Worm (Caenorhabditis elegans) whole organism, L2 larva: ENCODE results near the gene str-61.

Experiments
- C34F6.9 ChIP-seq: fragments of 150-350 bp; optimal IDR thresholded peaks from 2 replicates; lab custom pipeline; 2014; ENCODE audit warnings: missing biosample characterization, missing genetic modification characterization
- F13H6.1 ChIP-seq: sonication (generic microtip); optimal IDR thresholded peaks from 2 replicates; lab custom pipeline; 2016; ENCODE audit warnings: missing genetic modification characterization, missing compliant biosample characterization
- R02D3.7 ChIP-seq: fragments of 150-350 bp; optimal IDR thresholded peaks from 2 replicates; lab custom pipeline; 2014; ENCODE audit warnings: missing biosample characterization, missing genetic modification characterization
- Y55F3AM.14 ChIP-seq: fragments of 200-800 bp; sonication (Bioruptor generic); optimal IDR thresholded peaks from 2 replicates; lab custom pipeline; 2018; ENCODE audit warnings: mild to moderate bottlenecking, missing genetic modification characterization, missing compliant biosample characterization
- ZK546.5 ChIP-seq: sonication (generic microtip); optimal IDR thresholded peaks from 2 replicates; lab custom pipeline; 2017; ENCODE audit warnings: missing biosample characterization, missing genetic modification characterization
- alr-1 ChIP-seq: fragments of 150-350 bp; optimal IDR thresholded peaks from 2 replicates; lab custom pipeline; 2014; ENCODE audit warnings: missing biosample characterization, missing genetic modification characterization
- blmp-1 ChIP-seq: sonication (generic microtip); optimal IDR thresholded peaks from 2 replicates; lab custom pipeline; 2017; ENCODE audit warnings: missing genetic modification characterization, mild to moderate bottlenecking, missing compliant biosample characterization, antibody characterized with exemption, moderate library complexity; ENCODE audit not compliant: insufficient read depth
- ceh-16 ChIP-seq: fragments of 150-350 bp; optimal IDR thresholded peaks from 2 replicates; lab custom pipeline; 2014; ENCODE audit warnings: missing biosample characterization, missing genetic modification characterization
- crh-2 ChIP-seq: sonication (generic microtip); optimal IDR thresholded peaks from 2 replicates; lab custom pipeline; 2017; ENCODE audit warnings: missing biosample characterization, missing genetic modification characterization
- dmd-4 ChIP-seq: sonication (generic microtip); optimal IDR thresholded peaks from 2 replicates; lab custom pipeline; 2017; ENCODE audit warnings: missing biosample characterization, missing genetic modification characterization
- egl-27 ChIP-seq: sonication (generic microtip); optimal IDR thresholded peaks from 3 replicates; lab custom pipeline; 2017; ENCODE audit warnings: missing biosample characterization, missing genetic modification reagents, missing genetic modification characterization
- elt-3 ChIP-seq: sonication (generic microtip); optimal IDR thresholded peaks from 2 replicates; lab custom pipeline; 2017; ENCODE audit warnings: missing biosample characterization, missing genetic modification characterization
- gmeb-1 ChIP-seq: fragments of 150-350 bp; optimal IDR thresholded peaks from 2 replicates; lab custom pipeline; 2014; ENCODE audit warnings: missing biosample characterization, missing genetic modification characterization
- lin-11 ChIP-seq: fragments of 150-350 bp; sonication (generic microtip); optimal IDR thresholded peaks from 2 replicates; lab custom pipeline; 2014; ENCODE audit warnings: missing biosample characterization, missing genetic modification characterization, inconsistent platforms, mixed read lengths
- lin-13 ChIP-seq: fragments of 150-350 bp; optimal IDR thresholded peaks from 2 replicates; lab custom pipeline; 2014; ENCODE audit warnings: missing biosample characterization, missing genetic modification reagents, missing genetic modification characterization
- lin-39 ChIP-seq: fragments of 150-350 bp; optimal IDR thresholded peaks from 2 replicates; lab custom pipeline; 2014; ENCODE audit warnings: missing biosample characterization, missing genetic modification reagents, missing genetic modification characterization
- lsy-2 ChIP-seq, 2 experiments: fragments of 150-350 bp in 1 of 2; sonication (generic microtip) in 1 of 2; optimal IDR thresholded peaks; 2 replicates each; lab custom pipeline; 2014 to 2017; ENCODE audit warnings: missing biosample characterization in 2 of 2, missing genetic modification characterization in 2 of 2
- mab-5 ChIP-seq: fragments of 150-350 bp; optimal IDR thresholded peaks from 2 replicates; lab custom pipeline; 2014; ENCODE audit warnings: missing biosample characterization, missing genetic modification characterization
- mbf-1 ChIP-seq: sonication (generic microtip); optimal IDR thresholded peaks from 2 replicates; lab custom pipeline; 2017; ENCODE audit warnings: missing biosample characterization, missing genetic modification characterization
- mdl-1 ChIP-seq, 2 experiments: fragments of 150-350 bp in 1 of 2; sonication (generic microtip) in 1 of 2; optimal IDR thresholded peaks; 2 replicates each; lab custom pipeline; 2017; ENCODE audit warnings: missing biosample characterization in 2 of 2, missing genetic modification characterization in 2 of 2
- nhr-10 ChIP-seq: sonication (generic microtip); optimal IDR thresholded peaks from 2 replicates; lab custom pipeline; 2017; ENCODE audit warnings: missing biosample characterization, missing genetic modification characterization
- nhr-129 ChIP-seq: fragments of 150-350 bp; optimal IDR thresholded peaks from 2 replicates; lab custom pipeline; 2014; ENCODE audit warnings: missing biosample characterization, missing genetic modification characterization
- nhr-21 ChIP-seq: fragments of 150-350 bp; optimal IDR thresholded peaks from 2 replicates; lab custom pipeline; 2014; ENCODE audit warnings: missing biosample characterization, missing genetic modification characterization
- nhr-23 ChIP-seq: fragments of 150-350 bp; optimal IDR thresholded peaks from 2 replicates; lab custom pipeline; 2014; ENCODE audit warnings: missing biosample characterization, missing genetic modification reagents, missing genetic modification characterization
- nhr-237 ChIP-seq: fragments of 150-350 bp; optimal IDR thresholded peaks from 2 replicates; lab custom pipeline; 2014; ENCODE audit warnings: missing biosample characterization, missing genetic modification characterization
- nhr-6 ChIP-seq: fragments of 150-350 bp; optimal IDR thresholded peaks from 2 replicates; lab custom pipeline; 2014; ENCODE audit warnings: missing biosample characterization, missing genetic modification characterization
- nhr-77 ChIP-seq: fragments of 150-350 bp; optimal IDR thresholded peaks from 2 replicates; lab custom pipeline; 2014; ENCODE audit warnings: missing biosample characterization, missing genetic modification characterization
- peb-1 ChIP-seq: fragments of 150-350 bp; optimal IDR thresholded peaks from 2 replicates; lab custom pipeline; 2014; ENCODE audit warnings: missing biosample characterization, missing genetic modification characterization
- sem-4 ChIP-seq: fragments of 150-350 bp; optimal IDR thresholded peaks from 2 replicates; lab custom pipeline; 2014; ENCODE audit warnings: missing biosample characterization, missing genetic modification reagents, missing genetic modification characterization
- skn-1 ChIP-seq: sonication (generic microtip); optimal IDR thresholded peaks from 2 replicates; lab custom pipeline; 2017; ENCODE audit warnings: missing biosample characterization, missing genetic modification characterization
- sma-3 ChIP-seq: sonication (generic microtip); optimal IDR thresholded peaks from 2 replicates; lab custom pipeline; 2016; ENCODE audit warnings: missing genetic modification reagents, missing genetic modification characterization, missing compliant biosample characterization
- sma-9 ChIP-seq, 2 experiments: fragments of 150-350 bp in 1 of 2; sonication (generic microtip) in 1 of 2; optimal IDR thresholded peaks; 2 replicates each; lab custom pipeline; 2014 to 2016; ENCODE audit warnings: missing genetic modification characterization in 2 of 2, mild to moderate bottlenecking in 1 of 2, missing biosample characterization in 1 of 2, missing compliant biosample characterization in 1 of 2, missing genetic modification reagents in 1 of 2, moderate library complexity in 1 of 2
- unc-39 ChIP-seq: fragments of 150-350 bp; optimal IDR thresholded peaks from 2 replicates; lab custom pipeline; 2014; ENCODE audit warnings: missing biosample characterization, missing genetic modification characterization
- unc-55 ChIP-seq: fragments of 150-350 bp; sonication (generic microtip); optimal IDR thresholded peaks from 3 replicates; lab custom pipeline; 2014; ENCODE audit warnings: missing biosample characterization, missing genetic modification reagents, missing genetic modification characterization
- ztf-1 ChIP-seq: fragments of 200-800 bp; sonication (Bioruptor generic); conservative IDR thresholded peaks from 2 replicates; pipeline ENCODE4 v1.3.6; 2022; ENCODE audit warnings: missing genetic modification characterization, missing compliant biosample characterization
- ztf-4 ChIP-seq: fragments of 150-350 bp; optimal IDR thresholded peaks from 2 replicates; lab custom pipeline; 2014; ENCODE audit warnings: missing biosample characterization, missing genetic modification characterization

Gene str-61

ce11 chrV:16685725-16686124 lies 14.6 kb upstream of the str-61 start, which contains the start of gene srw-43:
Gene srw-43 (plus strand): TSS chrV:16686025.
- TF ChIP-seq alr-1 (tag; lab: Kevin White, UChicago) (no peak), Y55F3AM.14 (GFP tag; lab: Kevin White, UChicago) (no peak), F13H6.1 (tag; lab: Kevin White, UChicago) (no peak), nhr-237 (tag; lab: Kevin White, UChicago) (no peak), R02D3.7 (no peak), elt-3 (tag; lab: Kevin White, UChicago) (no peak), lin-13 (no peak), C34F6.9 (tag; lab: Kevin White, UChicago) (no peak), unc-55 (no peak), nhr-23 (tag; lab: Kevin White, UChicago) (no peak), mbf-1 (tag; lab: Kevin White, UChicago) (no peak), nhr-77 (tag; lab: Kevin White, UChicago) (no peak)

- TF ChIP-seq nhr-6 = no peak
Observed at ce11 chrV:16683359-16683758, 12.3 kb upstream of the str-61 start.

- TF ChIP-seq dmd-4 (tag; lab: Kevin White, UChicago) (no peak), Y55F3AM.14 (GFP tag; lab: Kevin White, UChicago) (no peak), ceh-16 (tag; lab: Kevin White, UChicago) (no peak), nhr-129 (tag; lab: Kevin White, UChicago) (no peak), unc-39 (tag; lab: Kevin White, UChicago) (no peak), egl-27 (tag; lab: Kevin White, UChicago) (no peak), nhr-21 (tag; lab: Kevin White, UChicago) (no peak), ztf-1 (GFP tag; lab: Robert Waterston, UW) (no peak), lsy-2 (tag; optimal IDR thresholded peaks at IDR 0.05; lab: Kevin White, UChicago) (no peak), mdl-1 (tag; optimal IDR thresholded peaks at IDR 0.05; lab: Kevin White, UChicago) (no peak), ZK546.5 (tag; lab: Kevin White, UChicago) (no peak), C34F6.9 (tag; lab: Kevin White, UChicago) (no peak), lin-11 (tag; lab: Kevin White, UChicago) (no peak), skn-1 (tag; lab: Kevin White, UChicago) (no peak)
Observed at ce11 chrV:16682886-16683285, 11.8 kb upstream of the str-61 start, which contains the start of gene srw-36. Gene srw-36 (plus strand): TSS chrV:16683186.

ce11 chrV:16679981-16680380 lies 8.9 kb upstream of the str-61 start, which contains the start of gene srw-44:
Gene srw-44 (plus strand): TSS chrV:16680281.
- TF ChIP-seq sma-9 (GFP tag; optimal IDR thresholded peaks at IDR 0.05; lab: Kevin White, UChicago) (no peak), sma-9 (tag; optimal IDR thresholded peaks at IDR 0.05; lab: Kevin White, UChicago) (no peak), egl-27 (tag; lab: Kevin White, UChicago) (no peak), C34F6.9 (tag; lab: Kevin White, UChicago) (no peak), lsy-2 (tag; optimal IDR thresholded peaks at IDR 0.05; lab: Kevin White, UChicago) (no peak), sem-4 (tag; lab: Kevin White, UChicago) (no peak), nhr-6 (no peak), ZK546.5 (tag; lab: Kevin White, UChicago) (no peak), mab-5 (tag; lab: Kevin White, UChicago) (no peak), unc-55 (no peak), alr-1 (tag; lab: Kevin White, UChicago) (no peak), nhr-21 (tag; lab: Kevin White, UChicago) (no peak), mbf-1 (tag; lab: Kevin White, UChicago) (no peak), nhr-10 (tag; lab: Kevin White, UChicago) (no peak), lin-39 (tag; lab: Kevin White, UChicago) (no peak), blmp-1 (tag; lab: Kevin White, UChicago) (no peak), nhr-129 (tag; lab: Kevin White, UChicago) (no peak)

- TF ChIP-seq ZK546.5 (tag; lab: Kevin White, UChicago) (no peak), ztf-4 (no peak), unc-39 (tag; lab: Kevin White, UChicago) (no peak), crh-2 (tag; lab: Kevin White, UChicago) (no peak), nhr-77 (tag; lab: Kevin White, UChicago) (no peak), mdl-1 (tag; optimal IDR thresholded peaks at IDR 0.05; lab: Kevin White, UChicago) (no peak), lsy-2 (tag; optimal IDR thresholded peaks at IDR 0.05; lab: Kevin White, UChicago) (no peak), peb-1 (tag; lab: Kevin White, UChicago) (no peak), sma-3 (GFP tag; lab: Kevin White, UChicago) (no peak), gmeb-1 (tag; lab: Kevin White, UChicago) (no peak), mbf-1 (tag; lab: Kevin White, UChicago) (no peak), elt-3 (tag; lab: Kevin White, UChicago) (no peak), nhr-23 (tag; lab: Kevin White, UChicago) (no peak)
Observed at ce11 chrV:16679237-16679636, 8.1 kb upstream of the str-61 start, which contains the start of gene srz-103. Gene srz-103 (minus strand): TSS chrV:16679337.
